Worm (Caenorhabditis elegans): ENCODE measurements around the gene rps-24.

DNA sequence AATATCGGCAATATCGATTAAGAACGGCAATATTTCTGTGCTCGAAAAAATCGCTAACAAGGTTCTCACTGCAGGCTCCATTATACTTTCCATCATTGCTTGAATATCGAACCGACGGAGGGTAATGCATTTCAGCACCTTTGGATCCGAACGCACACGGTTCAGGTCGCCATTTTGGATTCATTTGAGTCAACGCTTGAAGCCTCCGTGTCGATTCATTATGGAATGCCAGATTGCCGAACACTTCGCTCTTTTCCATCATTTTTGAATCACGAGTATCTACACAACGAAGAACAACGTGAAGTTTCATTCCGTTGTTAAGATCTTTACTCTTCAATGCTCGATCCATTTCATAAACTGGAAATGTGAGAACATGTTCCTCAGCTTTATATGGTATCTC lies 36.4 kb downstream of the rps-24 start:
- TF ChIP-seq dao-5 (tag; optimal IDR thresholded peaks at IDR 0.05) (no peak), him-1 (tag; optimal IDR thresholded peaks at IDR 0.05) (no peak)

Measured in whole organism, L4/young adult.